Worm (Caenorhabditis elegans): ENCODE data around the gene alh-2.

DNA sequence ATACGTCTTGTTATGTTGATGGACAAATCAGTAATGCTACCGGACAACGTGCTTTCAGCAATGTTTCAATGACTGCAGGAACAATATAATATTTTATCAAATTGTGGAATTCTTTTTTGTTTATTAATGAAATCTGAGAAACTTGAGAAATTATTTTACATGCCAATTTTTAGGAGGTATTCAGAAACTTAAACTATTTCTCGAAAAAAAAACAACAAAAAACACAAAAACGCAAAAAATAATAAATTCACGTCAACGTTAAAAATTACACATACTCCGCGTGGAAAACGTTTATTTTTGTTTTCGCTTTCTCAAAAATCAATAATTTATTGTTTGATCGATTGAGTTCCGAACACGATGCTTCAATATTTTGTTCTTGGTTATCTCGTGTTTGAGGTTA is 1.8 kb upstream of the alh-2 start, which contains the start of gene Y46H3D.1:
- TF ChIP-seq flt-1 (GFP tag; IDR thresholded peaks at IDR 0.05), result no peak
- no peak for TF ChIP-seq ref-1 (GFP tag; conservative IDR thresholded peaks at IDR 0.05)
- no peak for TF ChIP-seq ztf-23 (GFP tag; IDR thresholded peaks at IDR 0.05)
